Worm (Caenorhabditis elegans): Measurements from ENCODE around the gene nhr-221.

DNA sequence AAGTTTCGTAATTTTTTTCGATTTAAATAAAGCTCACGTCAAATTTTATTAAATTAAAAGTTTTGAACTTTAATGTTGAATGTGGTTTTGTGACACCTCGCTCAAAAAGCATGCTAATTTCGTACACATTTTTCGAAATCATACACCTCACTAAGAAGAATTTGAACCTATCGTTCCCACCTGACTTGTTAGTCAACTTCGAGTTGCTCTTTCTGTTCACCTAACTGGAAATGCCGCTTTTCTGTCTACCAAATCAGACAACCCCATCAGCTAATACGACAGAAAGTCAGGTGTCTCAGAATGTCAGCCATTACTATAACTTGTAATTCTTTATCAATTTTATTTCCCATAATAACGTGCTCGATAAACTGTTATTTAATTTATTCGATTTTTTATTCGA, 4.8 kb downstream of the nhr-221 start, which contains the start of gene srbc-66:
- TF ChIP-seq lin-39 (tag; optimal IDR thresholded peaks at IDR 0.05) = no peak
- TF ChIP-seq lin-13 (GFP tag; optimal IDR thresholded peaks at IDR 0.05) = no peak
- TF ChIP-seq fkh-10 (GFP tag; optimal IDR thresholded peaks at IDR 0.05) = no peak
- no peak for TF ChIP-seq ama-1 (optimal IDR thresholded peaks at IDR 0.05)
- no peak for TF ChIP-seq fos-1 (tag; optimal IDR thresholded peaks at IDR 0.05)
- TF ChIP-seq nhr-77 (tag; optimal IDR thresholded peaks at IDR 0.05) = no peak
- TF ChIP-seq zip-4 (GFP tag; optimal IDR thresholded peaks at IDR 0.05) = no peak
- TF ChIP-seq jun-1 (tag; optimal IDR thresholded peaks at IDR 0.05) = no peak
- no peak for TF ChIP-seq dpl-1 (GFP tag; optimal IDR thresholded peaks at IDR 0.05)
- TF ChIP-seq unc-62 (GFP tag; optimal IDR thresholded peaks at IDR 0.05) = no peak
- TF ChIP-seq nhr-12 (tag; optimal IDR thresholded peaks at IDR 0.05) = no peak
